Worm (Caenorhabditis elegans) whole organism, L4/young adult: ENCODE measurements around the gene ZK84.4.

Experiments
- W03F9.2 ChIP-seq: fragments of 150-350 bp; optimal IDR thresholded peaks from 2 replicates; lab custom pipeline; 2014; ENCODE audit warnings: missing biosample characterization, missing genetic modification characterization
- dao-5 ChIP-seq: sonication (generic microtip); optimal IDR thresholded peaks from 2 replicates; lab custom pipeline; 2016; ENCODE audit warnings: missing genotype, missing genetic modification characterization, moderate library complexity, missing compliant biosample characterization
- him-1 ChIP-seq: sonication (generic microtip); optimal IDR thresholded peaks from 2 replicates; lab custom pipeline; 2016; ENCODE audit warnings: missing genotype, missing genetic modification reagents, missing genetic modification characterization, missing compliant biosample characterization

- TF ChIP-seq him-1 (no peak), dao-5 (no peak), W03F9.2 (no peak)
These were observed 36.3 kb upstream of the ZK84.4 start, which contains the start of gene R12C12.5 for ce11 chrII:6045048-6045447.
